Fruit fly (Drosophila melanogaster): ENCODE data around the gene Ran.

DNA sequence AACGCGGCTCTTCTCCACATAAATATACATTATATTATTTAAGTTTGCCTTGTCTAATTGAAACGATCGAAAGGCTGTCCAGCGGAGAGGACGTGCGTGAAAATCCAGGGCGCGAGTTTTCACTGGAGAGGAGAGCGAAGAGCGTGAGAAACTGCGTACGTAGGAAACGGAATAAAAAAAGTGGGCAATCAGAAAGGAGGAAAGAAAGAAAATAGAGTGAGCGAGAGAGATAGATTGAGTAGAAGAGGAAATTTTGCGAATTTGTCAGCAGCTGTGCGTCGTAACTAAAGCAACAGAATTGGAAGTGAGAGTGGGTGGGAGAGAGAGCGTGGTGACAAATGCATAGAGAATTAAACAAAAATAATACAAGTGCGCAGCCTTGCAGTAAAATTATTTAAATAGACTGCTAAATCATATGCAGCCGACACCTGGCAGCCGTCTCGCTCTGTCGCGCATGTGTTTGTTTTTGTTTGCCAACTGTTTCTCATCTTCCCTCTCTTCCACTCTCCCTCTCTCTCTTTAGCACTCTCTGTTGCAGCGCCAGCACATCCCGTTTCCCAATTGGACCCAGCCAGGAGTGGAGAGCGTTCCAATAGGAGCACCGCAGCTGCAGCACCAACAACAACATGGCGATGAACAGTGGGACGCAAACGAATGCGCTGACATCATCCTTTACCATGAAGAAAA, 6.1 kb upstream of the Ran start:
- TF ChIP-seq CG14014 (GFP tag; IDR thresholded peaks at IDR 0.05) (no peak), CG6813 (GFP tag; optimal IDR thresholded peaks at IDR 0.05) (no peak), jumu (GFP tag; optimal IDR thresholded peaks at IDR 0.05) (no peak), tin (GFP tag; optimal IDR thresholded peaks at IDR 0.05) (no peak), CG1832 (GFP tag; optimal IDR thresholded peaks at IDR 0.05) (peak; percentile 85), CG18011 (GFP tag; optimal IDR thresholded peaks at IDR 0.05) (no peak), slou (GFP tag; optimal IDR thresholded peaks at IDR 0.05) (no peak)

Measured in whole organism, embryonic.